Worm (Caenorhabditis elegans): Measurements from ENCODE around the gene mrps-14.

Gene mrps-14

ce11 chrII:10248355-10249041 lies 6.2 kb upstream of the mrps-14 start, which contains the start of gene atad-3:
Gene atad-3 (plus strand): TSS chrII:10248991.
- peak; percentile 82 for TF ChIP-seq php-3 (GFP tag; IDR thresholded peaks at IDR 0.05)
- peak; percentile 84 for TF ChIP-seq dmd-8 (GFP tag; IDR thresholded peaks at IDR 0.05)
- TF ChIP-seq dpl-1 (GFP tag; optimal IDR thresholded peaks at IDR 0.05), result peak; percentile 76
- no peak for TF ChIP-seq spr-3 (GFP tag; optimal IDR thresholded peaks at IDR 0.05)
- TF ChIP-seq D1046.2 (GFP tag; IDR thresholded peaks at IDR 0.05), result peak; percentile 97
- peak in 1 of 2 experiments; percentile 92 for TF ChIP-seq hif-1 (tag; optimal IDR thresholded peaks at IDR 0.05)
- peak; percentile 74 for TF ChIP-seq spr-1 (tag; optimal IDR thresholded peaks at IDR 0.05)
- peak; percentile 92 for TF ChIP-seq T26A8.4 (GFP tag; IDR thresholded peaks at IDR 0.05)
- TF ChIP-seq egl-27 (tag; optimal IDR thresholded peaks at IDR 0.05), result no peak
- peak; percentile 96 for TF ChIP-seq Y75B8A.6 (GFP tag; IDR thresholded peaks at IDR 0.05)
- TF ChIP-seq vab-7 (GFP tag; IDR thresholded peaks at IDR 0.05), result peak; percentile 99
- TF ChIP-seq zfp-3 (GFP tag; conservative IDR thresholded peaks at IDR 0.05), result peak; percentile 92
- no peak for TF ChIP-seq nhr-76 (tag; optimal IDR thresholded peaks at IDR 0.05)
- TF ChIP-seq mdl-1 (tag; optimal IDR thresholded peaks at IDR 0.05), result peak in 1 of 2 experiments; percentile 48
- peak; percentile 97 for TF ChIP-seq dmd-6 (GFP tag; IDR thresholded peaks at IDR 0.05)
- TF ChIP-seq rbr-2 (tag; optimal IDR thresholded peaks at IDR 0.05), result peak; percentile 87
- peak; percentile 75 for TF ChIP-seq dve-1 (tag; optimal IDR thresholded peaks at IDR 0.05; ENCODE audit: insufficient read depth)
- TF ChIP-seq ceh-20 (GFP tag; IDR thresholded peaks at IDR 0.05), result peak; percentile 97
- TF ChIP-seq cey-2 (tag; optimal IDR thresholded peaks at IDR 0.05; ENCODE audit: borderline replicate concordance, insufficient read depth), result no peak
- TF ChIP-seq ZK546.5 (tag; optimal IDR thresholded peaks at IDR 0.05), result no peak
- no peak for TF ChIP-seq F26F4.8 (GFP tag; conservative IDR thresholded peaks at IDR 0.05)
- no peak for TF ChIP-seq attf-4 (tag; optimal IDR thresholded peaks at IDR 0.05)
- TF ChIP-seq hlh-30 (tag; optimal IDR thresholded peaks at IDR 0.05; ENCODE audit: insufficient read depth), result peak; percentile 60
- peak; percentile 98 for TF ChIP-seq mes-2 (tag; optimal IDR thresholded peaks at IDR 0.05; ENCODE audit: poor library complexity, severe bottlenecking)
- TF ChIP-seq fkh-10 (GFP tag; optimal IDR thresholded peaks at IDR 0.05), result peak; percentile 48
- TF ChIP-seq nhr-102 (tag; optimal IDR thresholded peaks at IDR 0.05), result peak; percentile 65
- no peak for TF ChIP-seq daf-12 (tag; optimal IDR thresholded peaks at IDR 0.05)
- peak; percentile 71 for TF ChIP-seq lin-13 (GFP tag; optimal IDR thresholded peaks at IDR 0.05)
- peak; percentile 92 for TF ChIP-seq arid-1 (GFP tag; conservative IDR thresholded peaks at IDR 0.05)
- TF ChIP-seq tra-1 (GFP tag; IDR thresholded peaks at IDR 0.05), result peak; percentile 97
- TF ChIP-seq nhr-25 (tag; optimal IDR thresholded peaks at IDR 0.05; ENCODE audit: borderline replicate concordance, insufficient read depth), result no peak
- peak; percentile 81 for TF ChIP-seq F37D6.2 (tag; optimal IDR thresholded peaks at IDR 0.05)
- peak; percentile 94 for TF ChIP-seq ctbp-1 (GFP tag; IDR thresholded peaks at IDR 0.05)
- no peak for TF ChIP-seq zip-2 (tag; optimal IDR thresholded peaks at IDR 0.05)
- peak; percentile 7 for TF ChIP-seq F49E8.2 (tag; optimal IDR thresholded peaks at IDR 0.05; ENCODE audit: borderline replicate concordance)
- TF ChIP-seq lim-7 (GFP tag; IDR thresholded peaks at IDR 0.05), result peak; percentile 79
- no peak for TF ChIP-seq skn-1 (tag; optimal IDR thresholded peaks at IDR 0.05)
- no peak for TF ChIP-seq ceh-32 (tag; optimal IDR thresholded peaks at IDR 0.05; ENCODE audit: poor library complexity)
- peak; percentile 88 for TF ChIP-seq Y48G9A.11 (GFP tag; IDR thresholded peaks at IDR 0.05)
- TF ChIP-seq nhr-237 (tag; optimal IDR thresholded peaks at IDR 0.05), result no peak
- no peak for TF ChIP-seq R02D3.7 (tag; optimal IDR thresholded peaks at IDR 0.05)
- no peak for TF ChIP-seq ceh-82 (tag; optimal IDR thresholded peaks at IDR 0.05)
- peak; percentile 79 for TF ChIP-seq hlh-11 (tag; optimal IDR thresholded peaks at IDR 0.05)
- no peak for TF ChIP-seq ztf-7 (tag; optimal IDR thresholded peaks at IDR 0.05)
- peak; percentile 85 for TF ChIP-seq snpc-1.2 (GFP tag; IDR thresholded peaks at IDR 0.05)
- 0 out of 2 replicates have a peak, but pooled peaks have one; percentile 39 for TF ChIP-seq F44E2.7 (GFP tag; IDR thresholded peaks at IDR 0.05)
- TF ChIP-seq dmd-9 (GFP tag; IDR thresholded peaks at IDR 0.05), result peak; percentile 97
- TF ChIP-seq fos-1 (tag; optimal IDR thresholded peaks at IDR 0.05), result no peak
- peak; percentile 58 for TF ChIP-seq set-16 (GFP tag; IDR thresholded peaks at IDR 0.05)

Data from whole organism, L4 larva.